Fruit fly (Drosophila melanogaster): ENCODE results near the gene zuc.

Gene zuc

DNA sequence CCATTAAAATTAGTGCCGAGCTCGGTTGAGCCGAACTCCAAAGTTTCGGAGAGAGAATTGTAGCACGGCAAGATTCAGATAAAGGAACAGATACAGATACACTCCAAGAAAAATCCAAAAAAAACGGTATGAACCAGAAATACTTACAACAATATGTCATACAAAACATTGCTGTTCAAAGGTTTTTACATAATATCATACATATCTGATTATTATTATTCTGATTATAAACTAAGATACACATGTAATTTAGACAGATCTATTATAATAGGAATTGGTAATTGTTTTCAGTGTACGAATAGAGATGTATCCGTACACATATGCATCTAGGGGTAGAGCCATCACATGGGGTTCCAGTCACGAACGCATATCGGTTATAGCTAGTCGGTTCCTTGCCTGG is 9.6 kb downstream of the zuc start:
- no peak for TF ChIP-seq toe (GFP tag; optimal IDR thresholded peaks at IDR 0.05)
- no peak for TF ChIP-seq Clk (GFP tag; optimal IDR thresholded peaks at IDR 0.05)
- no peak for TF ChIP-seq CG11617 (GFP tag; optimal IDR thresholded peaks at IDR 0.05)
- TF ChIP-seq CG12768 (GFP tag; optimal IDR thresholded peaks at IDR 0.05) = no peak

DNA sequence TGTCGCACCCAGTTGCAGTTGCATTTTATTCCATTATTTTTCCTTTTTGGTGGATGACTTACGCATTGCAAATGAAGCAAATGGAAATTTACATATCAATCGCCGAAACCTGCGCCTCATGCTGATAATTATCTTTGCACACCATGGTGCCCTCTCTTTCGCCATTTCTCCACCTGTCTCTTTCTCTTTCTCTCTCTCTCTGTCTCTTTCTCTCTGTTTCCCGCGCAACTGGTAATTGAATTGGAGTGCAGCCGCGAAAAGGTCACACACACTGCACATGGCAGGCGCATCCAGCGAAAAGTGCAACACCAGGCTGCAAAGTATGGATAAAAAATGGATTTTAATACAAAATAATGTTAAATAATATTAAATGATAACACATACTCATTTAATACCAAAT is 12.0 kb downstream of the zuc start:
- no peak for TF ChIP-seq CG5204 (GFP tag; optimal IDR thresholded peaks at IDR 0.05)
- TF ChIP-seq kay (GFP tag; ENCODE audit: borderline replicate concordance) = no peak
- no peak for TF ChIP-seq tj (GFP tag; optimal IDR thresholded peaks at IDR 0.05)
- TF ChIP-seq Clk (GFP tag; optimal IDR thresholded peaks at IDR 0.05) = no peak
- TF ChIP-seq CG7045 (GFP tag; optimal IDR thresholded peaks at IDR 0.05) = no peak
- no peak for TF ChIP-seq cnc (optimal IDR thresholded peaks at IDR 0.05)
- TF ChIP-seq CG1620 (GFP tag; optimal IDR thresholded peaks at IDR 0.05) = no peak
- TF ChIP-seq CG11617 (GFP tag; optimal IDR thresholded peaks at IDR 0.05) = no peak
- TF ChIP-seq CG7101 (tag; optimal IDR thresholded peaks at IDR 0.05) = no peak
- TF ChIP-seq Crg-1 (GFP tag; optimal IDR thresholded peaks at IDR 0.05) = no peak
- no peak for TF ChIP-seq pad (GFP tag; optimal IDR thresholded peaks at IDR 0.05)
- no peak for TF ChIP-seq toe (GFP tag; optimal IDR thresholded peaks at IDR 0.05)

DNA sequence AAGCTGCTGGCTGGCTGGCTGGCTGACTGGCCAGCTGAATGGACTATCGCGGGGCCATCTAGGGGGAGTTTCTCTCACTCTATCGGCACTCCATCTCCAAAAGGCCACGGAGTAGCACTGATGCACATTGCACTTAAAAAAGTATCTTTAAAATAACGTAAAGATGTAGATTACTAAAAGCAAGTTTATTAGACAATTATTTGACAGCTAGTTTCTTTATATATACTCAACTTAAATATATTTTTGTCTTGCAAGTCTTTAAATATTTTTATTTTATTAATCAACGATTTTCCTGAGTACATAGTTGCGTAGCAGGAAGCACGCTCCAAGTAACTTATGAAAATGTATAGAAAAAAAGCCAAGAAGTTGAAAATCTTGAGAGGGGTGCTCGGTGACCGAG is 12.7 kb downstream of the zuc start:
- TF ChIP-seq CG7101 (tag; optimal IDR thresholded peaks at IDR 0.05) = no peak

DNA sequence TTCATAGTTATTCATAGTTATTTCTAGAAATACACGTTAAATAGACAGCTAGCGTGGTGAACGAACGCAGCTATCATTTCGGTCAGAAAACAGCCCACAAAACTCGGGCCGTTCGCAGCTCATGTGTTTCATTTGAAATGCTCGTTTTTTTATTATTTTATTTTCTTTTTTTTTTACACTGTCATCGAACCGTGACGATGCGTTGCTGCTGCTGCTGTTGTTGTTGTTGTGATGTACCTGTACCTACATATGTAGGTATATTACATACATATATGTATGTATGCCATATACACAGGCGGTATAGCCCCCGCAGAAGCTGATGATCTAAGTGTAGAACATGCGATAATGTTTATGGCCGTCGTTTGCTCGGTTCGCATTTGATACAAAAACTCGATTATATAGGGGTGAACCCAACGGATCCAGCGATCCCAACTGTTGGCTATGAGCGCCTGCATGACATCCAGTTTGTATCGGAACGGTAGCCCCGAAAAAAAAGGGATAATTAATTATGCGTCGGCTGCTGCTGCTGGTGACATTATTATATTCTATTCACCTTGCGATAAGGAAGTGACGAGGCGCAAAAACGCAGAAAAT is 16.4 kb downstream of the zuc start:
- TF ChIP-seq Mnt (GFP tag; optimal IDR thresholded peaks at IDR 0.05) = no peak
- no peak for TF ChIP-seq CG12768 (GFP tag; optimal IDR thresholded peaks at IDR 0.05)
- TF ChIP-seq CG5204 (GFP tag; optimal IDR thresholded peaks at IDR 0.05) = no peak
- no peak for TF ChIP-seq CG14711 (tag; optimal IDR thresholded peaks at IDR 0.05)
- no peak for TF ChIP-seq CG1620 (GFP tag; optimal IDR thresholded peaks at IDR 0.05)
- TF ChIP-seq Clk (GFP tag; optimal IDR thresholded peaks at IDR 0.05) = no peak
- no peak for TF ChIP-seq Hr96 (GFP tag; optimal IDR thresholded peaks at IDR 0.05)
- no peak for TF ChIP-seq cic (GFP tag; optimal IDR thresholded peaks at IDR 0.05)

DNA sequence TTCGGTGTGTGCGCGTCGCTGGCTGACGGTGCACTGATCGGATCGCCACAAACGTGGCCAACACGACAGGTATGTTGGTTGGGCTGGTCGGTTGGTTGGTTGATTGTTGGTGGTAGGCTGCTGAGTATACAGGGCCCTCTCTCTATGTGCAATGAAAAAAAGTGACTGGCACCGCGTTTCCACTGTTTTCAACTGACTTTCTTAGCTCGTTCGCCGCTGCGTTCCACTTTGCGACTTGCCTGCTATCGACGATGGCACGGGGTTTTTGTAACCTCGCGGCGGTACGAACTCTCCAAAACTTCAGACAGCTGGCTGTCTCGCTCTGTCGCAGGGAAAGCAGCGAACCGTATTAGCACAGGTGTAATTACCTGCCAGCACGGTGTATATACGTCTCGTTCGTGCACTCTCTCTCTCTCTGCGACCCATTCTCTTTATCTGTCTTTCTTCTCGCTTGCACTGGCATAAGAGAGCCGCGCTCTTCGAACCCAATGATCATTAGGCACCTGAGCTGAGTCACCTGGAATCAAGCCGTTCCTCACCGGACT is 18.8 kb downstream of the zuc start:
- TF ChIP-seq CG11617 (GFP tag; optimal IDR thresholded peaks at IDR 0.05) (peak; percentile 7), CG5204 (GFP tag; optimal IDR thresholded peaks at IDR 0.05) (no peak), ovo (GFP tag; optimal IDR thresholded peaks at IDR 0.05) (peak; percentile 9), CG14711 (tag; optimal IDR thresholded peaks at IDR 0.05) (no peak), CG7101 (tag; optimal IDR thresholded peaks at IDR 0.05) (peak; percentile 11), CG7045 (GFP tag; optimal IDR thresholded peaks at IDR 0.05) (no peak), tj (GFP tag; optimal IDR thresholded peaks at IDR 0.05) (peak; percentile 66), kay (GFP tag; ENCODE audit: borderline replicate concordance) (peak; percentile 88), pad (GFP tag; optimal IDR thresholded peaks at IDR 0.05) (peak; percentile 75), bab1 (GFP tag; optimal IDR thresholded peaks at IDR 0.05) (peak; percentile 22), cic (GFP tag; optimal IDR thresholded peaks at IDR 0.05) (peak; percentile 8), Mnt (GFP tag; optimal IDR thresholded peaks at IDR 0.05) (peak; percentile 64), CG33017 (tag; optimal IDR thresholded peaks at IDR 0.05) (peak; percentile 45)

DNA sequence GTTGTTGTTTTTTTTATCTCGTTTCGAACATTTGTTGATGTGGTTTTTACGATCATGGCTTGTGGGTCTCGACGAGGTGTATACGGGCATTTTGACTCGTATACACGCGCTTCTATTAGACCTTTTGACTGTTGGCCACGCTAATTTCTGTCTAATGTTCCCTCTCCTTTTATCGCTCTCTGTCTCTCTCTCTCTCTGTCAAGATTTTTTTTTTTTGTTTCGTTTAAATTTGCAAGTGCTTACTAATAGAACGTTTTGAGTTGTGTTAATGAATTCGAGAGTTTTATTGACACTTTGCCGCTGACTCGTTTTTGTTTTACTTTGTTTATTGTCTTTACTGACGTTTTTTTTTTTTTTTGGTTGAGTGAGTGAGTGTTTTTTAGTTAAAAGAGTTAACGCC is 19.3 kb downstream of the zuc start:
- TF ChIP-seq CG1620 (GFP tag; optimal IDR thresholded peaks at IDR 0.05) = no peak
- peak; percentile 94 for TF ChIP-seq kay (GFP tag; ENCODE audit: borderline replicate concordance)
- TF ChIP-seq tj (GFP tag; optimal IDR thresholded peaks at IDR 0.05) = no peak
- TF ChIP-seq Mnt (GFP tag; optimal IDR thresholded peaks at IDR 0.05) = no peak
- no peak for TF ChIP-seq Hr96 (GFP tag; optimal IDR thresholded peaks at IDR 0.05)
- TF ChIP-seq CG14711 (tag; optimal IDR thresholded peaks at IDR 0.05) = no peak

DNA sequence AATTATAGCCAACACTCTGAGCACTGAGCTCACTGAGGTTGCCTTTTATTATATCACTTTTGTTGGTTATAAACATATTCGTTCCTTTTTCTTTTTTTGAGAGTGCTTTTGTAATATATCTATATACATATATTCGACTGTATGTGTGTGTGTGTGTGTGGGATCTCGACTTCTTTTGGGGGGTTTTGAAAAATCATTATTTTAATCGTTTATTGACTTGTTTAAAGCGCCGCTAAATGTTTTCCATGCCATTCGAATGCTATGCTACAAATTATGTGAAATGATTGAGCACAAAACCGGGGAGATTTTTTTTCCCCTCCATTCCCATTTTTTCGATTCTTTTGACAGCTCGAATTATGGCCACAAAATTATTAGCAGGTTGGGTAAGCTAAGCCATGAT is 20.3 kb downstream of the zuc start:
- TF ChIP-seq tj (GFP tag; optimal IDR thresholded peaks at IDR 0.05) = no peak
- TF ChIP-seq CG12768 (GFP tag; optimal IDR thresholded peaks at IDR 0.05) = no peak
- TF ChIP-seq ovo (GFP tag; optimal IDR thresholded peaks at IDR 0.05) = no peak
- no peak for TF ChIP-seq Clk (GFP tag; optimal IDR thresholded peaks at IDR 0.05)
- TF ChIP-seq CG11617 (GFP tag; optimal IDR thresholded peaks at IDR 0.05) = no peak
- TF ChIP-seq CG14711 (tag; optimal IDR thresholded peaks at IDR 0.05) = no peak
- no peak for TF ChIP-seq CG5204 (GFP tag; optimal IDR thresholded peaks at IDR 0.05)
- TF ChIP-seq Mnt (GFP tag; optimal IDR thresholded peaks at IDR 0.05) = no peak
- no peak for TF ChIP-seq CG1620 (GFP tag; optimal IDR thresholded peaks at IDR 0.05)
- TF ChIP-seq bab1 (GFP tag; optimal IDR thresholded peaks at IDR 0.05) = no peak
- no peak for TF ChIP-seq Crg-1 (GFP tag; optimal IDR thresholded peaks at IDR 0.05)
- no peak for TF ChIP-seq cic (GFP tag; optimal IDR thresholded peaks at IDR 0.05)
- no peak for TF ChIP-seq CG33017 (tag; optimal IDR thresholded peaks at IDR 0.05)
- TF ChIP-seq Hr96 (GFP tag; optimal IDR thresholded peaks at IDR 0.05) = no peak
- no peak for TF ChIP-seq pad (GFP tag; optimal IDR thresholded peaks at IDR 0.05)
- TF ChIP-seq cnc (optimal IDR thresholded peaks at IDR 0.05) = no peak
